Worm (Caenorhabditis elegans) whole organism, young adult: ENCODE data around the gene fbxl-5.

ENCODE experiments used
- C17E4.6 ChIP-seq: fragments of 200-800 bp; sonication (Bioruptor generic); IDR thresholded peaks from 2 replicates; pipeline ENCODE4 v1.3.6; 2022; ENCODE audit warnings: missing genetic modification reagents, missing genetic modification characterization, missing compliant biosample characterization
- F22D6.2 ChIP-seq: sonication (generic microtip); optimal IDR thresholded peaks from 2 replicates; lab custom pipeline; 2016; ENCODE audit warnings: mild to moderate bottlenecking, missing genetic modification characterization, missing compliant biosample characterization
- F49E8.2 ChIP-seq: sonication (generic microtip); optimal IDR thresholded peaks from 3 replicates; lab custom pipeline; 2017; ENCODE audit warnings: missing genetic modification characterization, mild to moderate bottlenecking, missing compliant biosample characterization, antibody characterized with exemption, moderate library complexity; ENCODE audit not compliant: insufficient read depth
- F57A8.1 ChIP-seq: fragments of 200-800 bp; sonication (Bioruptor generic); optimal IDR thresholded peaks from 2 replicates; lab custom pipeline; 2018; ENCODE audit warnings: mild to moderate bottlenecking, missing genetic modification characterization, moderate library complexity, missing compliant biosample characterization
- K11D2.4 ChIP-seq: fragments of 200-800 bp; sonication (Bioruptor generic); IDR thresholded peaks from 2 replicates; pipeline ENCODE4 v1.3.6; 2022; ENCODE audit warnings: missing genetic modification reagents, missing genetic modification characterization, missing compliant biosample characterization
- K12H6.12 ChIP-seq: fragments of 200-800 bp; sonication (Bioruptor generic); optimal IDR thresholded peaks from 2 replicates; lab custom pipeline; 2018; ENCODE audit warnings: mild to moderate bottlenecking, missing genetic modification characterization, missing compliant biosample characterization
- T07F8.4 ChIP-seq: sonication (generic microtip); optimal IDR thresholded peaks from 2 replicates; lab custom pipeline; 2016; ENCODE audit warnings: mild to moderate bottlenecking, missing genetic modification characterization, moderate library complexity, missing compliant biosample characterization
- Y79H2A.3 ChIP-seq: fragments of 200-800 bp; sonication (Bioruptor generic); conservative IDR thresholded peaks from 2 replicates; pipeline ENCODE4 v1.3.6; 2022; ENCODE audit warnings: missing genetic modification reagents, missing genetic modification characterization, missing compliant biosample characterization
- ZK185.1 ChIP-seq: sonication (generic microtip); optimal IDR thresholded peaks from 2 replicates; lab custom pipeline; 2016; ENCODE audit warnings: mild to moderate bottlenecking, missing genetic modification characterization, missing compliant biosample characterization; ENCODE audit not compliant: poor library complexity, severe bottlenecking
- aptf-2 ChIP-seq: fragments of 200-800 bp; sonication (Bioruptor generic); conservative IDR thresholded peaks from 2 replicates; pipeline ENCODE4 v1.3.6; 2022; ENCODE audit warnings: missing genetic modification reagents, missing genetic modification characterization, missing compliant biosample characterization
- athp-1 ChIP-seq: sonication (generic microtip); optimal IDR thresholded peaks from 2 replicates; lab custom pipeline; 2017; ENCODE audit warnings: mild to moderate bottlenecking, missing genetic modification characterization, missing compliant biosample characterization
- attf-6 ChIP-seq: fragments of 200-800 bp; sonication (Bioruptor generic); IDR thresholded peaks from 2 replicates; pipeline ENCODE4 v1.3.6; 2022; ENCODE audit warnings: missing genetic modification reagents, missing genetic modification characterization, missing compliant biosample characterization
- bed-2 ChIP-seq: fragments of 200-800 bp; sonication (Bioruptor generic); IDR thresholded peaks from 2 replicates; pipeline ENCODE4 v1.3.6; 2022; ENCODE audit warnings: missing genetic modification reagents, missing genetic modification characterization, missing compliant biosample characterization
- cebp-2 ChIP-seq: fragments of 200-800 bp; sonication (Bioruptor generic); IDR thresholded peaks from 2 replicates; pipeline ENCODE4 v1.3.6; 2022; ENCODE audit warnings: missing genetic modification characterization, missing compliant biosample characterization
- ceh-27 ChIP-seq: fragments of 200-800 bp; sonication (Bioruptor generic); optimal IDR thresholded peaks from 2 replicates; lab custom pipeline; 2018; ENCODE audit warnings: mild to moderate bottlenecking, missing genetic modification characterization, moderate library complexity, missing compliant biosample characterization
- ceh-91 ChIP-seq: fragments of 200-800 bp; sonication (Bioruptor generic); IDR thresholded peaks from 2 replicates; pipeline ENCODE4 v1.3.6; 2022; ENCODE audit warnings: missing genetic modification reagents, missing genetic modification characterization, missing compliant biosample characterization
- chd-7 ChIP-seq: sonication (generic microtip); optimal IDR thresholded peaks from 2 replicates; lab custom pipeline; 2016; ENCODE audit warnings: mild to moderate bottlenecking, missing genetic modification characterization, moderate library complexity, missing compliant biosample characterization
- die-1 ChIP-seq: sonication (generic microtip); optimal IDR thresholded peaks from 2 replicates; lab custom pipeline; 2016; ENCODE audit warnings: missing genotype, mild to moderate bottlenecking, missing genetic modification characterization, missing compliant biosample characterization
- dox-1 ChIP-seq: fragments of 200-800 bp; sonication (Bioruptor generic); IDR thresholded peaks from 2 replicates; pipeline ENCODE4 v1.3.6; 2022; ENCODE audit warnings: missing genetic modification reagents, missing genetic modification characterization, missing compliant biosample characterization
- dpl-1 ChIP-seq: fragments of 150-350 bp; optimal IDR thresholded peaks from 2 replicates; lab custom pipeline; 2014; ENCODE audit warnings: missing biosample characterization, missing genetic modification reagents, missing genetic modification characterization
- ekl-4 ChIP-seq: fragments of 200-800 bp; sonication (Bioruptor generic); IDR thresholded peaks from 2 replicates; pipeline ENCODE4 v1.3.6; 2022; ENCODE audit warnings: missing genetic modification reagents, missing genetic modification characterization, missing compliant biosample characterization
- ets-4 ChIP-seq: fragments of 200-800 bp; sonication (Bioruptor generic); optimal IDR thresholded peaks from 2 replicates; lab custom pipeline; 2018; ENCODE audit warnings: mild to moderate bottlenecking, missing genetic modification characterization, missing compliant biosample characterization
- him-1 ChIP-seq: sonication (generic microtip); optimal IDR thresholded peaks from 2 replicates; lab custom pipeline; 2016; ENCODE audit warnings: missing genotype, missing genetic modification reagents, missing genetic modification characterization, missing compliant biosample characterization
- hlh-26 ChIP-seq: fragments of 200-800 bp; sonication (Bioruptor generic); conservative IDR thresholded peaks from 2 replicates; pipeline ENCODE4 v1.3.6; 2022; ENCODE audit warnings: missing genetic modification reagents, missing genetic modification characterization, missing compliant biosample characterization
- lag-1 ChIP-seq: fragments of 200-800 bp; sonication (Bioruptor generic); IDR thresholded peaks from 2 replicates; pipeline ENCODE4 v1.3.6; 2022; ENCODE audit warnings: missing genetic modification reagents, missing genetic modification characterization, missing compliant biosample characterization
- let-526 ChIP-seq: fragments of 200-800 bp; sonication (Bioruptor generic); IDR thresholded peaks from 2 replicates; pipeline ENCODE4 v1.3.6; 2022; ENCODE audit warnings: missing genetic modification reagents, missing genetic modification characterization, missing compliant biosample characterization
- let-607 ChIP-seq, 2 experiments: fragments of 200-800 bp in 1 of 2; sonication (Bioruptor generic) in 1 of 2; sonication (generic microtip) in 1 of 2; optimal IDR thresholded peaks; 2 replicates each; lab custom pipeline; 2016 to 2018; ENCODE audit warnings: mild to moderate bottlenecking in 2 of 2, missing compliant biosample characterization in 2 of 2, missing genetic modification characterization in 2 of 2, moderate library complexity in 2 of 2, missing genotype in 1 of 2
- lin-35 ChIP-seq, 3 experiments: fragments of 150-350 bp in 2 of 3; sonication (generic microtip) in 1 of 3; optimal IDR thresholded peaks; 2 replicates each; lab custom pipeline; 2014 to 2018; ENCODE audit warnings: missing biosample characterization in 3 of 3, missing genetic modification characterization in 3 of 3, missing genetic modification reagents in 3 of 3
- lin-40 ChIP-seq: sonication (generic microtip); optimal IDR thresholded peaks from 2 replicates; lab custom pipeline; 2016; ENCODE audit warnings: missing genetic modification characterization, mild to moderate bottlenecking, missing compliant biosample characterization, missing genotype, missing genetic modification reagents
- lin-54 ChIP-seq: fragments of 200-800 bp; sonication (Bioruptor generic); optimal IDR thresholded peaks from 2 replicates; lab custom pipeline; 2018; ENCODE audit warnings: mild to moderate bottlenecking, missing genetic modification characterization, missing compliant biosample characterization
- lir-1 ChIP-seq: fragments of 200-800 bp; sonication (Bioruptor generic); conservative IDR thresholded peaks from 2 replicates; pipeline ENCODE4 v1.3.6; 2022; ENCODE audit warnings: missing genetic modification reagents, missing genetic modification characterization, missing compliant biosample characterization
- lsy-27 ChIP-seq: sonication (generic microtip); optimal IDR thresholded peaks from 2 replicates; lab custom pipeline; 2017; ENCODE audit warnings: missing genetic modification characterization, mild to moderate bottlenecking, missing compliant biosample characterization, antibody characterized with exemption, missing genotype, borderline replicate concordance; ENCODE audit not compliant: insufficient read depth
- madf-10 ChIP-seq: sonication (generic microtip); optimal IDR thresholded peaks from 2 replicates; lab custom pipeline; 2016; ENCODE audit warnings: mild to moderate bottlenecking, missing genetic modification characterization, missing compliant biosample characterization
- mcd-1 ChIP-seq: fragments of 200-800 bp; sonication (Bioruptor generic); IDR thresholded peaks from 2 replicates; pipeline ENCODE4 v1.3.6; 2022; ENCODE audit warnings: missing genetic modification reagents, missing genetic modification characterization, missing compliant biosample characterization
- nfyb-1 ChIP-seq: fragments of 200-800 bp; sonication (Bioruptor generic); IDR thresholded peaks from 2 replicates; pipeline ENCODE4 v1.3.6; 2022; ENCODE audit warnings: missing genetic modification reagents, missing genetic modification characterization, missing compliant biosample characterization
- nhr-27 ChIP-seq: fragments of 200-800 bp; sonication (Bioruptor generic); optimal IDR thresholded peaks from 2 replicates; lab custom pipeline; 2018; ENCODE audit warnings: mild to moderate bottlenecking, missing genetic modification characterization, moderate library complexity, missing compliant biosample characterization
- nhr-80 ChIP-seq: sonication (generic microtip); optimal IDR thresholded peaks from 2 replicates; lab custom pipeline; 2016; ENCODE audit warnings: missing genetic modification characterization, missing compliant biosample characterization
- pbrm-1 ChIP-seq: fragments of 200-800 bp; sonication (Bioruptor generic); IDR thresholded peaks from 2 replicates; pipeline ENCODE4 v1.3.6; 2022; ENCODE audit warnings: missing genetic modification reagents, missing genetic modification characterization, missing compliant biosample characterization
- repo-1 ChIP-seq: sonication (generic microtip); optimal IDR thresholded peaks from 2 replicates; lab custom pipeline; 2017; ENCODE audit warnings: mild to moderate bottlenecking, missing genetic modification characterization, missing compliant biosample characterization
- snpc-4 ChIP-seq, 5 experiments: fragments of 150-350 bp in 1 of 5; sonication (generic microtip) in 4 of 5; optimal IDR thresholded peaks; 2 replicates each; lab custom pipeline; 2014 to 2018; ENCODE audit warnings: missing genetic modification characterization in 5 of 5, missing biosample characterization in 3 of 5, antibody characterized with exemption in 2 of 5, mild to moderate bottlenecking in 2 of 5, missing compliant biosample characterization in 2 of 5, missing genotype in 2 of 5, moderate library complexity in 2 of 5, missing genetic modification reagents in 1 of 5
- somi-1 ChIP-seq: fragments of 200-800 bp; sonication (Bioruptor generic); optimal IDR thresholded peaks from 2 replicates; lab custom pipeline; 2018; ENCODE audit warnings: mild to moderate bottlenecking, missing genetic modification characterization, missing compliant biosample characterization
- unc-62 ChIP-seq: fragments of 150-350 bp; optimal IDR thresholded peaks from 2 replicates; lab custom pipeline; 2014; ENCODE audit warnings: missing biosample characterization, missing genetic modification reagents, missing genetic modification characterization
- zfh-2 ChIP-seq: fragments of 200-800 bp; sonication (Bioruptor generic); conservative IDR thresholded peaks from 2 replicates; pipeline ENCODE4 v1.3.6; 2022; ENCODE audit warnings: missing genetic modification reagents, missing genetic modification characterization, missing compliant biosample characterization
- zim-3 ChIP-seq: sonication (generic microtip); optimal IDR thresholded peaks from 2 replicates; lab custom pipeline; 2017; ENCODE audit warnings: mild to moderate bottlenecking, missing genetic modification characterization, moderate library complexity, missing compliant biosample characterization

The fbxl-5 gene

ce11 chrV:7744068-7744467 lies 1.4 kb downstream of the fbxl-5 start (continued):
- TF ChIP-seq dox-1: peak; percentile 87
- TF ChIP-seq madf-10 (tag; lab: Kevin White, UChicago): peak; percentile 11
- TF ChIP-seq Y79H2A.3 (GFP tag; lab: Robert Waterston, UW): no peak
- TF ChIP-seq K11D2.4 (GFP tag; lab: Robert Waterston, UW): no peak
- TF ChIP-seq him-1 (tag; lab: Kevin White, UChicago): no peak
- peak; percentile 98 for TF ChIP-seq ets-4 (GFP tag; lab: Kevin White, UChicago)
- TF ChIP-seq lsy-27 (tag; lab: Kevin White, UChicago): no peak
- TF ChIP-seq mcd-1 (GFP tag; lab: Robert Waterston, UW): 0 out of 2 replicates have a peak, but pooled peaks have one; percentile 28
- TF ChIP-seq F57A8.1 (GFP tag; lab: Kevin White, UChicago): no peak
- TF ChIP-seq nhr-27: no peak
- peak; percentile 25 for TF ChIP-seq lin-54 (GFP tag; lab: Kevin White, UChicago)
- no peak for TF ChIP-seq zim-3 (tag; lab: Kevin White, UChicago)
- peak; percentile 71 for TF ChIP-seq chd-7
- TF ChIP-seq ZK185.1 (tag; lab: Kevin White, UChicago): peak; percentile 21
- TF ChIP-seq F22D6.2 (tag; lab: Kevin White, UChicago): no peak
- TF ChIP-seq snpc-4 (GFP tag; optimal IDR thresholded peaks at IDR 0.05; lab: Kevin White, UChicago): no peak
- TF ChIP-seq snpc-4 (tag; optimal IDR thresholded peaks at IDR 0.05; lab: Kevin White, UChicago): peak in 2 of 4 experiments; percentile 9 to 45
- TF ChIP-seq repo-1 (tag; lab: Kevin White, UChicago): peak; percentile 54
- 0 out of 2 replicates have a peak, but pooled peaks have one; percentile 11 for TF ChIP-seq lir-1 (GFP tag; lab: Robert Waterston, UW)
- no peak for TF ChIP-seq let-526 (GFP tag; lab: Robert Waterston, UW)
- no peak for TF ChIP-seq lin-35 (GFP tag; optimal IDR thresholded peaks at IDR 0.05; lab: Kevin White, UChicago)

- no peak for TF ChIP-seq lir-1 (GFP tag; lab: Robert Waterston, UW)
- TF ChIP-seq snpc-4 (GFP tag; optimal IDR thresholded peaks at IDR 0.05; lab: Kevin White, UChicago): no peak
- TF ChIP-seq snpc-4 (tag; optimal IDR thresholded peaks at IDR 0.05; lab: Kevin White, UChicago): no peak
- TF ChIP-seq C17E4.6: no peak
- TF ChIP-seq cebp-2 (GFP tag; lab: Robert Waterston, UW): no peak
Observed at ce11 chrV:7745386-7745785, 2.7 kb downstream of the fbxl-5 start.

- TF ChIP-seq zfh-2 (GFP tag; lab: Robert Waterston, UW): peak; percentile 77
- TF ChIP-seq bed-2 (GFP tag; lab: Robert Waterston, UW): no peak
- TF ChIP-seq dpl-1: no peak
- TF ChIP-seq unc-62 (GFP tag; lab: Kevin White, UChicago): peak; percentile 85
- no peak for TF ChIP-seq hlh-26
- TF ChIP-seq pbrm-1 (GFP tag; lab: Robert Waterston, UW): no peak
- TF ChIP-seq die-1 (tag; lab: Kevin White, UChicago): no peak
- no peak for TF ChIP-seq dox-1
- no peak for TF ChIP-seq K12H6.12
- no peak for TF ChIP-seq lag-1 (GFP tag; lab: Robert Waterston, UW)
- no peak for TF ChIP-seq ekl-4 (GFP tag; lab: Robert Waterston, UW)
- TF ChIP-seq T07F8.4 (tag; lab: Kevin White, UChicago): no peak
- no peak for TF ChIP-seq athp-1 (tag; lab: Kevin White, UChicago)
- no peak for TF ChIP-seq F49E8.2 (tag; lab: Kevin White, UChicago)
- TF ChIP-seq nfyb-1: 0 out of 2 replicates have a peak, but pooled peaks have one; percentile 56
- TF ChIP-seq C17E4.6: no peak
- TF ChIP-seq ets-4 (GFP tag; lab: Kevin White, UChicago): no peak
- no peak for TF ChIP-seq attf-6
- no peak for TF ChIP-seq somi-1
- TF ChIP-seq ceh-27 (GFP tag; lab: Kevin White, UChicago): peak; percentile 72
- no peak for TF ChIP-seq lin-40
- TF ChIP-seq let-607 (tag; optimal IDR thresholded peaks at IDR 0.05; lab: Kevin White, UChicago): peak in 1 of 2 experiments; percentile 58
- TF ChIP-seq ceh-91 (GFP tag; lab: Robert Waterston, UW): no peak
- peak; percentile 3 for TF ChIP-seq nhr-80 (tag; lab: Kevin White, UChicago)
- TF ChIP-seq aptf-2 (GFP tag; lab: Robert Waterston, UW): no peak
Observed at ce11 chrV:7745903-7746302, 3.2 kb downstream of the fbxl-5 start.
